Worm (Caenorhabditis elegans): ENCODE measurements around the gene C52B9.19.

C52B9.19 gene

ce11 chrX:4265283-4265907 lies 17.0 kb upstream of the C52B9.19 start, which contains the start of gene coel-1:
coel-1 (plus strand) TSS chrX:4265663.
- TF ChIP-seq tbx-7 (tag; optimal IDR thresholded peaks at IDR 0.05): no peak
- no peak for TF ChIP-seq ceh-45 (GFP tag; IDR thresholded peaks at IDR 0.05)
- no peak for TF ChIP-seq sox-2 (GFP tag; IDR thresholded peaks at IDR 0.05)
- peak; percentile 53 for TF ChIP-seq syd-9 (tag; optimal IDR thresholded peaks at IDR 0.05)
- TF ChIP-seq ceh-30 (tag; optimal IDR thresholded peaks at IDR 0.05): no peak
- TF ChIP-seq F13H6.1 (tag; optimal IDR thresholded peaks at IDR 0.05): peak; percentile 29
- TF ChIP-seq hlh-30 (tag; optimal IDR thresholded peaks at IDR 0.05; ENCODE audit: insufficient read depth): peak; percentile 24
- TF ChIP-seq eyg-1 (tag; optimal IDR thresholded peaks at IDR 0.05): no peak
- peak; percentile 30 for TF ChIP-seq fkh-6 (tag; optimal IDR thresholded peaks at IDR 0.05)
- TF ChIP-seq unc-55 (GFP tag; optimal IDR thresholded peaks at IDR 0.05): peak; percentile 26
- TF ChIP-seq elt-4 (tag; optimal IDR thresholded peaks at IDR 0.05): no peak
- TF ChIP-seq ceh-18 (tag; optimal IDR thresholded peaks at IDR 0.05): peak; percentile 67
- TF ChIP-seq hlh-8 (tag; optimal IDR thresholded peaks at IDR 0.05): no peak
- TF ChIP-seq madf-2 (tag; optimal IDR thresholded peaks at IDR 0.05): no peak
- no peak for TF ChIP-seq K02D7.2 (tag; optimal IDR thresholded peaks at IDR 0.05)
- TF ChIP-seq ceh-34 (tag; optimal IDR thresholded peaks at IDR 0.05): peak; percentile 50
- no peak for TF ChIP-seq ceh-6 (GFP tag; optimal IDR thresholded peaks at IDR 0.05)
- peak; percentile 57 for TF ChIP-seq ref-2 (tag; optimal IDR thresholded peaks at IDR 0.05)
- TF ChIP-seq pha-2 (tag; optimal IDR thresholded peaks at IDR 0.05): no peak
- no peak for TF ChIP-seq hlh-6 (tag; optimal IDR thresholded peaks at IDR 0.05)
- peak; percentile 47 for TF ChIP-seq K09A11.1 (tag; optimal IDR thresholded peaks at IDR 0.05; ENCODE audit: insufficient read depth)
- peak; percentile 38 for TF ChIP-seq fkh-10 (GFP tag; optimal IDR thresholded peaks at IDR 0.05)
- TF ChIP-seq unc-42 (tag; optimal IDR thresholded peaks at IDR 0.05): peak; percentile 52
- TF ChIP-seq pros-1 (tag; optimal IDR thresholded peaks at IDR 0.05): peak; percentile 39
- peak; percentile 85 for TF ChIP-seq ceh-31 (tag; optimal IDR thresholded peaks at IDR 0.05)
- peak; percentile 5 for TF ChIP-seq lim-6 (tag; optimal IDR thresholded peaks at IDR 0.05)
- TF ChIP-seq nfya-1 (tag; optimal IDR thresholded peaks at IDR 0.05): peak; percentile 77
- no peak for TF ChIP-seq odd-2 (tag; optimal IDR thresholded peaks at IDR 0.05)
- peak; percentile 75 for TF ChIP-seq sdc-2 (tag; optimal IDR thresholded peaks at IDR 0.05)
- TF ChIP-seq ztf-16 (tag; optimal IDR thresholded peaks at IDR 0.05): peak; percentile 52
- no peak for TF ChIP-seq ceh-24 (tag; optimal IDR thresholded peaks at IDR 0.05)
- peak; percentile 43 for TF ChIP-seq rnt-1 (tag; optimal IDR thresholded peaks at IDR 0.05)
- peak; percentile 87 for TF ChIP-seq tbx-2 (tag; optimal IDR thresholded peaks at IDR 0.05)

ce11 chrX:4266178-4266931 lies 16.0 kb upstream of the C52B9.19 start:
- TF ChIP-seq T23F11.4 (GFP tag; optimal IDR thresholded peaks at IDR 0.05): no peak
- TF ChIP-seq hlh-15 (tag; optimal IDR thresholded peaks at IDR 0.05): no peak
- TF ChIP-seq pros-1 (tag; optimal IDR thresholded peaks at IDR 0.05): no peak
- no peak for TF ChIP-seq unc-55 (GFP tag; optimal IDR thresholded peaks at IDR 0.05)
- peak; percentile 53 for TF ChIP-seq ceh-18 (tag; optimal IDR thresholded peaks at IDR 0.05)
- TF ChIP-seq dve-1 (tag; optimal IDR thresholded peaks at IDR 0.05): no peak
- no peak for TF ChIP-seq nhr-11 (tag; optimal IDR thresholded peaks at IDR 0.05)
- no peak for TF ChIP-seq hlh-8 (tag; optimal IDR thresholded peaks at IDR 0.05)
- no peak for TF ChIP-seq ceh-24 (tag; optimal IDR thresholded peaks at IDR 0.05)
- peak; percentile 17 for TF ChIP-seq hlh-30 (tag; optimal IDR thresholded peaks at IDR 0.05; ENCODE audit: insufficient read depth)
- no peak for TF ChIP-seq Y22D7AL.16 (tag; optimal IDR thresholded peaks at IDR 0.05)
- TF ChIP-seq fkh-6 (tag; optimal IDR thresholded peaks at IDR 0.05): no peak
- TF ChIP-seq fax-1 (tag; optimal IDR thresholded peaks at IDR 0.05): no peak
